Fruit fly (Drosophila melanogaster) whole organism, prepupa: ENCODE results near the gene CG34428.

Experiments
- Blimp-1 ChIP-seq: fragments of 200-800 bp; sonication (Bioruptor generic); optimal IDR thresholded peaks from 3 replicates; lab custom pipeline; 2017; ENCODE audit warnings: missing biosample characterization, missing genetic modification characterization, mild to moderate bottlenecking, moderate library complexity, missing genetic modification reagents
- CG10631 ChIP-seq: fragments of 200-800 bp; sonication (Bioruptor generic); optimal IDR thresholded peaks from 2 replicates; lab custom pipeline; 2016; ENCODE audit warnings: missing biosample characterization, missing genetic modification characterization
- CG10669 ChIP-seq: fragments of 200-800 bp; sonication (Bioruptor generic); optimal IDR thresholded peaks from 3 replicates; lab custom pipeline; 2018; ENCODE audit warnings: missing biosample characterization, mild to moderate bottlenecking, missing genetic modification characterization, moderate library complexity
- CG11294 ChIP-seq: fragments of 200-800 bp; sonication (Bioruptor generic); IDR thresholded peaks from 2 replicates; pipeline ENCODE4 v1.3.6; 2022; ENCODE audit warnings: missing biosample characterization, missing genetic modification characterization
- CG11762 ChIP-seq: fragments of 200-800 bp; sonication (Bioruptor generic); optimal IDR thresholded peaks from 3 replicates; lab custom pipeline; 2016; ENCODE audit warnings: missing biosample characterization, missing genetic modification characterization; ENCODE audit not compliant: insufficient read depth
- CG11902 ChIP-seq: fragments of 200-800 bp; sonication (Bioruptor generic); optimal IDR thresholded peaks from 3 replicates; lab custom pipeline; 2016; ENCODE audit warnings: missing biosample characterization, missing genetic modification characterization
- CG15336 ChIP-seq: fragments of 200-800 bp; sonication (Bioruptor generic); IDR thresholded peaks from 2 replicates; pipeline ENCODE4 v1.3.6; 2022; ENCODE audit warnings: missing biosample characterization, missing genetic modification characterization
- CG3032 ChIP-seq: fragments of 200-800 bp; optimal IDR thresholded peaks from 2 replicates; lab custom pipeline; 2019; ENCODE audit warnings: missing biosample characterization, mild to moderate bottlenecking, missing genetic modification characterization, moderate library complexity
- CG31627 ChIP-seq: fragments of 200-800 bp; sonication (Bioruptor generic); optimal IDR thresholded peaks from 3 replicates; lab custom pipeline; 2016; ENCODE audit warnings: missing biosample characterization, missing genetic modification characterization
- CG32006 ChIP-seq: fragments of 200-800 bp; sonication (Bioruptor generic); optimal IDR thresholded peaks from 3 replicates; lab custom pipeline; 2017; ENCODE audit warnings: missing biosample characterization, mild to moderate bottlenecking, missing genetic modification characterization
- CG34406 ChIP-seq: fragments of 200-800 bp; sonication (Bioruptor generic); optimal IDR thresholded peaks from 3 replicates; lab custom pipeline; 2016; ENCODE audit warnings: missing biosample characterization, missing genetic modification characterization
- CG3919 ChIP-seq: fragments of 200-800 bp; sonication (Bioruptor generic); optimal IDR thresholded peaks from 3 replicates; lab custom pipeline; 2016; ENCODE audit warnings: missing biosample characterization, missing genetic modification characterization
- CG4318 ChIP-seq: fragments of 200-800 bp; sonication (Bioruptor generic); optimal IDR thresholded peaks from 3 replicates; lab custom pipeline; 2017; ENCODE audit warnings: missing biosample characterization, mild to moderate bottlenecking, missing genetic modification characterization
- CG6163 ChIP-seq: fragments of 200-800 bp; sonication (Bioruptor generic); IDR thresholded peaks from 3 replicates; pipeline ENCODE4 v1.3.6; 2022; ENCODE audit warnings: missing biosample characterization, missing genetic modification characterization
- CG6276 ChIP-seq: fragments of 200-800 bp; sonication (Bioruptor generic); optimal IDR thresholded peaks from 2 replicates; lab custom pipeline; 2017; ENCODE audit warnings: missing biosample characterization, mild to moderate bottlenecking, missing genetic modification characterization
- CG6792 ChIP-seq: fragments of 200-800 bp; sonication (Bioruptor generic); optimal IDR thresholded peaks from 3 replicates; lab custom pipeline; 2016; ENCODE audit warnings: missing biosample characterization, missing genetic modification characterization
- CG6808 ChIP-seq: fragments of 200-800 bp; sonication (Bioruptor generic); optimal IDR thresholded peaks from 3 replicates; lab custom pipeline; 2017; ENCODE audit warnings: missing biosample characterization, missing genetic modification characterization, mild to moderate bottlenecking, moderate library complexity, missing genetic modification reagents
- CG6854 ChIP-seq: fragments of 200-800 bp; sonication (Bioruptor generic); optimal IDR thresholded peaks from 2 replicates; lab custom pipeline; 2017; ENCODE audit warnings: missing biosample characterization, mild to moderate bottlenecking, missing genetic modification characterization
- CG7368 ChIP-seq: fragments of 200-800 bp; sonication (Bioruptor generic); optimal IDR thresholded peaks from 3 replicates; lab custom pipeline; 2016; ENCODE audit warnings: missing biosample characterization, missing genetic modification characterization
- CG8319 ChIP-seq: fragments of 200-800 bp; sonication (Bioruptor generic); optimal IDR thresholded peaks from 3 replicates; lab custom pipeline; 2016; ENCODE audit warnings: missing biosample characterization, missing genetic modification characterization
- CG8632 ChIP-seq: fragments of 200-800 bp; sonication (Bioruptor generic); optimal IDR thresholded peaks from 3 replicates; lab custom pipeline; 2016; ENCODE audit warnings: missing biosample characterization, missing genetic modification characterization
- CG9139 ChIP-seq: fragments of 200-800 bp; sonication (Bioruptor generic); optimal IDR thresholded peaks from 3 replicates; lab custom pipeline; 2017; ENCODE audit warnings: missing biosample characterization, mild to moderate bottlenecking, missing genetic modification characterization
- Eip75B ChIP-seq: fragments of 200-800 bp; sonication (Bioruptor generic); optimal IDR thresholded peaks from 3 replicates; lab custom pipeline; 2016; ENCODE audit warnings: missing biosample characterization, missing genetic modification characterization
- Eip78C ChIP-seq: fragments of 200-800 bp; sonication (Bioruptor generic); peaks from one replicate; lab custom pipeline; 2016; ENCODE audit warnings: missing biosample characterization, missing genetic modification characterization
- Eip93F ChIP-seq: fragments of 200-800 bp; sonication (Bioruptor generic); optimal IDR thresholded peaks from 2 replicates; lab custom pipeline; 2016; ENCODE audit warnings: missing biosample characterization, mild to moderate bottlenecking, missing genetic modification characterization
- Ets21C ChIP-seq: fragments of 200-800 bp; sonication (Bioruptor generic); optimal IDR thresholded peaks from 3 replicates; lab custom pipeline; 2016; ENCODE audit warnings: missing biosample characterization, missing genetic modification characterization
- Ets96B ChIP-seq: fragments of 200-800 bp; optimal IDR thresholded peaks from 2 replicates; lab custom pipeline; 2019; ENCODE audit warnings: missing biosample characterization, mild to moderate bottlenecking, missing genetic modification characterization, moderate library complexity
- Gug ChIP-seq: fragments of 200-800 bp; sonication (Bioruptor generic); IDR thresholded peaks from 2 replicates; pipeline ENCODE4 v1.3.6; 2022; ENCODE audit warnings: missing biosample characterization, missing genetic modification characterization
- Hr38 ChIP-seq: sonication (Bioruptor generic); optimal IDR thresholded peaks from 2 replicates; lab custom pipeline; 2016; ENCODE audit warnings: missing biosample characterization, missing genetic modification characterization
- Hr4 ChIP-seq: fragments of 200-800 bp; sonication (Bioruptor generic); optimal IDR thresholded peaks from 3 replicates; lab custom pipeline; 2016; ENCODE audit warnings: missing biosample characterization, missing genetic modification characterization
- Lpt ChIP-seq: fragments of 200-800 bp; sonication (Bioruptor generic); optimal IDR thresholded peaks from 3 replicates; lab custom pipeline; 2016; ENCODE audit warnings: missing biosample characterization, missing genetic modification characterization
- OdsH ChIP-seq: fragments of 200-800 bp; sonication (Bioruptor generic); optimal IDR thresholded peaks from 3 replicates; lab custom pipeline; 2016; ENCODE audit warnings: missing biosample characterization, missing genetic modification characterization
- Smox ChIP-seq: fragments of 200-800 bp; sonication (Bioruptor generic); optimal IDR thresholded peaks from 3 replicates; lab custom pipeline; 2016; ENCODE audit warnings: missing biosample characterization, missing genetic modification characterization
- Sox14 ChIP-seq: fragments of 200-800 bp; sonication (Bioruptor generic); optimal IDR thresholded peaks from 3 replicates; lab custom pipeline; 2016; ENCODE audit warnings: missing biosample characterization, missing genetic modification characterization
- Sox15 ChIP-seq: fragments of 200-800 bp; sonication (Bioruptor generic); optimal IDR thresholded peaks from 3 replicates; lab custom pipeline; 2016; ENCODE audit warnings: missing biosample characterization, missing genetic modification characterization
- acj6 ChIP-seq: fragments of 200-800 bp; sonication (Bioruptor generic); optimal IDR thresholded peaks from 3 replicates; lab custom pipeline; 2016; ENCODE audit warnings: missing biosample characterization, missing genetic modification characterization
- dac ChIP-seq: fragments of 200-800 bp; sonication (Bioruptor generic); optimal IDR thresholded peaks from 2 replicates; lab custom pipeline; 2017; ENCODE audit warnings: missing biosample characterization, mild to moderate bottlenecking, missing genetic modification characterization
- dsx ChIP-seq: fragments of 200-800 bp; optimal IDR thresholded peaks from 3 replicates; lab custom pipeline; 2019; ENCODE audit warnings: missing biosample characterization, mild to moderate bottlenecking, missing genetic modification characterization, moderate library complexity; ENCODE audit not compliant: poor library complexity, severe bottlenecking
- eg ChIP-seq: fragments of 200-800 bp; sonication (Bioruptor generic); IDR thresholded peaks from 3 replicates; pipeline ENCODE4 v1.3.6; 2022; ENCODE audit warnings: missing biosample characterization, missing genetic modification characterization
- esn ChIP-seq: fragments of 200-800 bp; sonication (Bioruptor generic); optimal IDR thresholded peaks from 2 replicates; lab custom pipeline; 2016; ENCODE audit warnings: missing biosample characterization, mild to moderate bottlenecking, missing genetic modification characterization, moderate library complexity
- fd59A ChIP-seq: fragments of 200-800 bp; sonication (Bioruptor generic); optimal IDR thresholded peaks from 2 replicates; lab custom pipeline; 2017; ENCODE audit warnings: missing biosample characterization, mild to moderate bottlenecking, missing genetic modification characterization, missing genetic modification reagents
- fd85E ChIP-seq: fragments of 200-800 bp; sonication (Bioruptor generic); optimal IDR thresholded peaks from 3 replicates; lab custom pipeline; 2016; ENCODE audit warnings: missing biosample characterization, missing genetic modification characterization
- fkh ChIP-seq: fragments of 200-800 bp; sonication (Bioruptor generic); optimal IDR thresholded peaks from 3 replicates; lab custom pipeline; 2017; ENCODE audit warnings: missing biosample characterization, mild to moderate bottlenecking, missing genetic modification characterization, moderate library complexity
- lz ChIP-seq: fragments of 200-800 bp; sonication (Bioruptor generic); optimal IDR thresholded peaks from 3 replicates; lab custom pipeline; 2016; ENCODE audit warnings: missing biosample characterization, missing genetic modification characterization
- net ChIP-seq: fragments of 200-800 bp; sonication (Bioruptor generic); optimal IDR thresholded peaks from 3 replicates; lab custom pipeline; 2016; ENCODE audit warnings: missing biosample characterization, missing genetic modification characterization
- pdm3 ChIP-seq: fragments of 200-800 bp; sonication (Bioruptor generic); optimal IDR thresholded peaks from 3 replicates; lab custom pipeline; 2016; ENCODE audit warnings: missing biosample characterization, missing genetic modification characterization
- salr ChIP-seq, 2 experiments: fragments of 200-800 bp; sonication (Bioruptor generic); optimal IDR thresholded peaks; 3 replicates each; lab custom pipeline; 2016 to 2018; ENCODE audit warnings: missing biosample characterization in 2 of 2, missing genetic modification characterization in 2 of 2, mild to moderate bottlenecking in 1 of 2
- spab ChIP-seq: fragments of 200-800 bp; sonication (Bioruptor generic); optimal IDR thresholded peaks from 2 replicates; lab custom pipeline; 2017; ENCODE audit warnings: missing biosample characterization, mild to moderate bottlenecking, missing genetic modification characterization, missing genetic modification reagents
- svp ChIP-seq: fragments of 200-800 bp; sonication (Bioruptor generic); peaks from one replicate; lab custom pipeline; 2016; ENCODE audit warnings: missing biosample characterization, missing genetic modification characterization
- topi ChIP-seq: fragments of 200-800 bp; sonication (Bioruptor generic); optimal IDR thresholded peaks from 3 replicates; lab custom pipeline; 2016; ENCODE audit warnings: missing biosample characterization, missing genetic modification characterization

CG34428 gene

DNA sequence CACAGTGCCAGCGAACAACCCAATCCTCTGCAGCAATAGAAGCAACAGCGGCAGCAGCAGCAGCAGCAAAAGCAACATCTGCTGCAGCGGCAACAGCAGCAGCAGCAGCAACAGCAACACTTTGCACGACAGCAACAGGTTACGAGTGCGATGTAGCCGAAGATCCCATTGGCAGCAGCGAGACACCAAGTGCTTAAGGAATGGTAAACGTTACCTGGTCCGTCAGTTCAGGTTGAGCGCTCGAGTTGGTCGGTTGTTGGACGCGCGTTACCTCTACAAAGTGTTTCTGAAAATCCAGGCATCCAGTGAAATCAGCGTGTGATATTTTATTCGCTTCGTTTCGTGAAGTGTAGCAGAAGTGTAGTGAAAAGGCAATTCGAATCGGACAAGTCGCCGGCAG is 32.8 kb upstream of the CG34428 start, which contains the start of gene CG17672 (continued):
- no peak for TF ChIP-seq CG10669 (GFP tag; lab: Kevin White, UChicago)
- no peak for TF ChIP-seq CG4318
- peak; percentile 6 for TF ChIP-seq topi

DNA sequence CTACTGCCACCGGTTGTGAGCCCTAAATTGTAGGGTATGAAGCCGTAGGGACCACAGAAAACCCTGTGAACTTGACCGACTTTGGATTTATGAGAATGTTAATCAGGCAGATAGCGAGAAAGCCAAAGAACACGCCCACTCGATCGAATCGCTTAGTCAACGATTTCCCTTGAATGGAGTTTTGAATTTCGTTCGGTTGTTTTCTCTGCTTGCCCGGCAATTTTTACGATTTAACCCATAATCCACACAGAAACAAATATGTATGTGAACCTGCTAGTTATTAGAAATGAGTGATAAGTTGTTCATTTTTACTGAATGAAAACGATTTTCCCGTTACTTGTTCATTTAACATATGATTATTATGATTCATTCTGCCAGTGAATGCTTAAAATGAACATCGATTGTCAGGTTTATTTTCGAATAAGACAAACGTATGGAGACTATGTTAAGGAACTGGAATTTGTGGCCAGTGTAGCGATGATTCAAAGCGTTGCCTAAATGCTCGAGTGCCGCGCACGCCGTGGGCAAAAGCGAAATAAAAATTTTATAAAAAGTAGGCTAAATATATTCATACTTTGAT is 31.4 kb upstream of the CG34428 start:
- no peak for TF ChIP-seq eg (GFP tag; lab: Robert Waterston, UW)
- no peak for TF ChIP-seq Smox (GFP tag; lab: Kevin White, UChicago)
- TF ChIP-seq CG31627 (GFP tag; lab: Kevin White, UChicago): peak; percentile 1
- TF ChIP-seq spab (GFP tag; lab: Kevin White, UChicago): no peak
- no peak for TF ChIP-seq Gug (GFP tag; lab: Robert Waterston, UW)
- no peak for TF ChIP-seq OdsH (GFP tag; lab: Kevin White, UChicago)
- no peak for TF ChIP-seq dac
- no peak for TF ChIP-seq fkh
- TF ChIP-seq CG6163: no peak
- TF ChIP-seq CG6854: no peak
- no peak for TF ChIP-seq CG10669 (GFP tag; lab: Kevin White, UChicago)
- peak; percentile 20 for TF ChIP-seq CG34406 (GFP tag; lab: Kevin White, UChicago)
- no peak for TF ChIP-seq Blimp-1 (GFP tag; lab: Kevin White, UChicago)
- no peak for TF ChIP-seq CG11902
- peak; percentile 29 for TF ChIP-seq topi
- TF ChIP-seq fd59A: no peak
- no peak for TF ChIP-seq CG3032 (tag; lab: Kevin White, UChicago)
- TF ChIP-seq salr (GFP tag; optimal IDR thresholded peaks at IDR 0.05; lab: Kevin White, UChicago): no peak
- TF ChIP-seq CG3919 (GFP tag; lab: Kevin White, UChicago): no peak
- TF ChIP-seq CG10631 (GFP tag; lab: Kevin White, UChicago): no peak
- TF ChIP-seq CG8632 (GFP tag; lab: Kevin White, UChicago): no peak
- TF ChIP-seq CG7368 (GFP tag; lab: Kevin White, UChicago): no peak
- peak; percentile 11 for TF ChIP-seq acj6 (GFP tag; lab: Kevin White, UChicago)
- no peak for TF ChIP-seq Sox15 (GFP tag; lab: Kevin White, UChicago)
- TF ChIP-seq CG6276 (GFP tag; lab: Kevin White, UChicago): no peak
- peak; percentile 22 for TF ChIP-seq Ets96B (tag; lab: Kevin White, UChicago)
- no peak for TF ChIP-seq Ets21C (GFP tag; lab: Kevin White, UChicago)
- TF ChIP-seq CG15336: no peak
- TF ChIP-seq CG11294 (GFP tag; lab: Robert Waterston, UW): no peak
- no peak for TF ChIP-seq CG11762 (GFP tag; lab: Kevin White, UChicago)
- no peak for TF ChIP-seq fd85E (GFP tag; lab: Kevin White, UChicago)
- no peak for TF ChIP-seq Lpt (GFP tag; lab: Kevin White, UChicago)
- no peak for TF ChIP-seq CG9139
- no peak for TF ChIP-seq CG6792 (GFP tag; lab: Kevin White, UChicago)
- no peak for TF ChIP-seq net (GFP tag; lab: Kevin White, UChicago)
- peak; percentile 7 for TF ChIP-seq dsx (GFP tag; lab: Kevin White, UChicago)
- TF ChIP-seq lz (GFP tag; lab: Kevin White, UChicago): no peak
- TF ChIP-seq Sox14 (GFP tag; lab: Kevin White, UChicago): no peak
- no peak for TF ChIP-seq Eip93F (GFP tag; lab: Kevin White, UChicago)
- peak; percentile 54 for TF ChIP-seq svp
- TF ChIP-seq pdm3 (GFP tag; lab: Kevin White, UChicago): peak; percentile 23
- no peak for TF ChIP-seq Eip75B (GFP tag; lab: Kevin White, UChicago)
- TF ChIP-seq CG32006 (GFP tag; lab: Kevin White, UChicago): peak; percentile 6
- TF ChIP-seq Hr38: no peak
- TF ChIP-seq Eip78C (GFP tag; lab: Kevin White, UChicago): peak; percentile 84
- no peak for TF ChIP-seq esn (GFP tag; lab: Kevin White, UChicago)
- peak; percentile 2 for TF ChIP-seq Hr4
- no peak for TF ChIP-seq CG6808 (GFP tag; lab: Kevin White, UChicago)
- TF ChIP-seq CG8319 (GFP tag; lab: Kevin White, UChicago): no peak
